Worm (Caenorhabditis elegans) whole organism, L4/young adult: ENCODE data around the gene nipi-4.

ENCODE experiments used
- dao-5 ChIP-seq: sonication (generic microtip); optimal IDR thresholded peaks from 2 replicates; lab custom pipeline; 2016; ENCODE audit warnings: missing genotype, missing genetic modification characterization, moderate library complexity, missing compliant biosample characterization
- him-1 ChIP-seq: sonication (generic microtip); optimal IDR thresholded peaks from 2 replicates; lab custom pipeline; 2016; ENCODE audit warnings: missing genotype, missing genetic modification reagents, missing genetic modification characterization, missing compliant biosample characterization

- no peak for TF ChIP-seq him-1 (tag; lab: Kevin White, UChicago)
- no peak for TF ChIP-seq dao-5 (tag; lab: Kevin White, UChicago)
Measured at ce11 chrV:7830952-7831351, 39.7 kb downstream of the nipi-4 start.
